Worm (Caenorhabditis elegans): Measurements from ENCODE around the gene dmsr-8.

DNA sequence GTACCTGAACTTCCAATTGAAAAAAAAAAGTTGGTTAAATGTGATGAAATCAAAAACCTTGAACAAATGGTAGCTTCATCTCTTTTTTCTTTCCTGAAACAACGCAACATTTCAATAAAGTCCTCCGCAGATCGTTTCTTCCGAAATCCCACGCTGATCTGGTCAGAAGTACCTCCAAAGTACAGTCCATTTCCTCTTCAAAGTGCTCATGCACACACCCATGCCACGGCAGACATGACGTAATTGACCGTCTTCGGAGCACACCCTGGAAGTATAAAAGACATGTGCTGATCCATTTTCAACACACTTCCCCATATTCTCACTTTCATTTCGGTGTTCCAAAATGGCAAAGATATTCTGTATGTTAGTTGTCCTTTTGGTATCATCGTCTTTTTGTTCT, 10.3 kb downstream of the dmsr-8 start, which contains the start of gene C35A5.10:
- TF ChIP-seq ztf-29 (GFP tag; IDR thresholded peaks at IDR 0.05) (no peak), ztf-23 (GFP tag; IDR thresholded peaks at IDR 0.05) (no peak), med-1 (GFP tag; optimal IDR thresholded peaks at IDR 0.05; ENCODE audit: insufficient read depth) (no peak), flt-1 (GFP tag; IDR thresholded peaks at IDR 0.05) (no peak), tab-1 (GFP tag; IDR thresholded peaks at IDR 0.05) (no peak), klf-2 (GFP tag; conservative IDR thresholded peaks at IDR 0.05) (no peak), cog-1 (tag; optimal IDR thresholded peaks at IDR 0.05) (no peak)

All from whole organism, midembryonic.